Worm (Caenorhabditis elegans) whole organism, L1 larva: ENCODE measurements around the gene fipr-14.
A peak's percentile ranks its signal among the peaks of the same experiment; 100 is the strongest.

Experiments
- C04F5.9 ChIP-seq: sonication (generic microtip); optimal IDR thresholded peaks from 2 replicates; lab custom pipeline; 2016; ENCODE audit warnings: missing genetic modification characterization, missing compliant biosample characterization
- F16B12.6 ChIP-seq: fragments of 150-350 bp; optimal IDR thresholded peaks from 2 replicates; lab custom pipeline; 2014; ENCODE audit warnings: missing biosample characterization, missing genetic modification characterization
- ceh-82 ChIP-seq, 3 experiments: fragments of 150-350 bp in 1 of 3; sonication (generic microtip) in 2 of 3; optimal IDR thresholded peaks; 2 replicates each; lab custom pipeline; 2014 to 2017; ENCODE audit warnings: missing biosample characterization in 3 of 3, missing genetic modification characterization in 3 of 3
- ceh-88 ChIP-seq: fragments of 200-800 bp; sonication (Bioruptor generic); IDR thresholded peaks from 2 replicates; pipeline ENCODE4 v1.3.6; 2022; ENCODE audit warnings: missing genetic modification characterization, missing compliant biosample characterization
- ceh-90 ChIP-seq: sonication (generic microtip); optimal IDR thresholded peaks from 2 replicates; lab custom pipeline; 2016; ENCODE audit warnings: missing genetic modification characterization, missing compliant biosample characterization
- ces-1 ChIP-seq: fragments of 150-350 bp; optimal IDR thresholded peaks from 2 replicates; lab custom pipeline; 2014; ENCODE audit warnings: missing biosample characterization, missing genetic modification reagents, missing genetic modification characterization
- dsc-1 ChIP-seq: sonication (generic microtip); optimal IDR thresholded peaks from 2 replicates; lab custom pipeline; 2016; ENCODE audit warnings: mild to moderate bottlenecking, missing genetic modification characterization, missing compliant biosample characterization
- efl-1 ChIP-seq, 4 experiments: fragments of 150-350 bp; optimal IDR thresholded peaks in 3 of 4; peaks in 1 of 4; 1 replicate in 1 of 4; 2 replicates in 3 of 4; lab custom pipeline; 2014; ENCODE audit warnings: missing biosample characterization in 2 of 4, missing genetic modification characterization in 2 of 4, missing genetic modification reagents in 2 of 4
- egl-27 ChIP-seq, 2 experiments: fragments of 150-350 bp in 1 of 2; sonication (generic microtip); optimal IDR thresholded peaks; 3 replicates each; lab custom pipeline; 2017 to 2018; ENCODE audit warnings: missing biosample characterization in 2 of 2, missing genetic modification characterization in 2 of 2, missing genetic modification reagents in 2 of 2
- ets-5 ChIP-seq: fragments of 200-800 bp; sonication (Bioruptor generic); IDR thresholded peaks from 2 replicates; pipeline ENCODE4 v1.3.6; 2022; ENCODE audit warnings: missing genetic modification characterization, missing compliant biosample characterization
- fkh-10 ChIP-seq: sonication (generic microtip); optimal IDR thresholded peaks from 2 replicates; lab custom pipeline; 2017; ENCODE audit warnings: missing biosample characterization, missing genetic modification reagents, missing genetic modification characterization
- fkh-4 ChIP-seq: sonication (generic microtip); optimal IDR thresholded peaks from 2 replicates; lab custom pipeline; 2016; ENCODE audit warnings: missing compliant biosample characterization, missing genetic modification characterization, borderline replicate concordance
- hlh-17 ChIP-seq: fragments of 200-800 bp; sonication (Bioruptor generic); optimal IDR thresholded peaks from 2 replicates; lab custom pipeline; 2018; ENCODE audit warnings: missing genetic modification characterization, mild to moderate bottlenecking, missing compliant biosample characterization, moderate library complexity, borderline replicate concordance
- hlh-4 ChIP-seq: sonication (generic microtip); optimal IDR thresholded peaks from 2 replicates; lab custom pipeline; 2016; ENCODE audit warnings: mild to moderate bottlenecking, missing genetic modification characterization, missing compliant biosample characterization
- lin-13 ChIP-seq: fragments of 150-350 bp; optimal IDR thresholded peaks from 2 replicates; lab custom pipeline; 2014; ENCODE audit warnings: missing biosample characterization, missing genetic modification reagents, missing genetic modification characterization
- lin-14 ChIP-seq: fragments of 200-800 bp; sonication (Bioruptor generic); optimal IDR thresholded peaks from 2 replicates; lab custom pipeline; 2018; ENCODE audit warnings: mild to moderate bottlenecking, missing genetic modification characterization, moderate library complexity, missing compliant biosample characterization
- lin-15B ChIP-seq: fragments of 150-350 bp; sonication (generic microtip); optimal IDR thresholded peaks from 3 replicates; lab custom pipeline; 2014; ENCODE audit warnings: missing biosample characterization, missing genetic modification characterization
- lin-35 ChIP-seq, 2 experiments: fragments of 150-350 bp; optimal IDR thresholded peaks; 2 replicates each; lab custom pipeline; 2014; ENCODE audit warnings: missing biosample characterization in 2 of 2, missing genetic modification characterization in 2 of 2, missing genetic modification reagents in 2 of 2
- lin-39 ChIP-seq: fragments of 150-350 bp; optimal IDR thresholded peaks from 2 replicates; lab custom pipeline; 2014; ENCODE audit warnings: missing biosample characterization, missing genetic modification reagents, missing genetic modification characterization
- lsy-2 ChIP-seq, 2 experiments: fragments of 150-350 bp; optimal IDR thresholded peaks; 2 replicates each; lab custom pipeline; 2014; ENCODE audit warnings: missing biosample characterization in 2 of 2, missing genetic modification characterization in 2 of 2
- mef-2 ChIP-seq: fragments of 150-350 bp; optimal IDR thresholded peaks from 2 replicates; lab custom pipeline; 2014; ENCODE audit warnings: missing biosample characterization, missing genetic modification characterization
- mep-1 ChIP-seq: fragments of 150-350 bp; optimal IDR thresholded peaks from 2 replicates; lab custom pipeline; 2014; ENCODE audit warnings: missing biosample characterization, missing genetic modification characterization
- nhr-11 ChIP-seq: fragments of 150-350 bp; optimal IDR thresholded peaks from 2 replicates; lab custom pipeline; 2014; ENCODE audit warnings: missing biosample characterization, missing genetic modification characterization
- nhr-12 ChIP-seq: sonication (generic microtip); optimal IDR thresholded peaks from 2 replicates; lab custom pipeline; 2017; ENCODE audit warnings: missing biosample characterization, missing genetic modification characterization
- nhr-19 ChIP-seq: fragments of 200-800 bp; sonication (Bioruptor generic); conservative IDR thresholded peaks from 2 replicates; pipeline ENCODE4 v1.3.6; 2022; ENCODE audit warnings: missing genetic modification characterization, missing compliant biosample characterization
- nhr-71 ChIP-seq: sonication (generic microtip); optimal IDR thresholded peaks from 2 replicates; lab custom pipeline; 2016; ENCODE audit warnings: mild to moderate bottlenecking, missing genetic modification characterization, moderate library complexity, missing compliant biosample characterization
- nhr-76 ChIP-seq: sonication (generic microtip); optimal IDR thresholded peaks from 2 replicates; lab custom pipeline; 2017; ENCODE audit warnings: missing biosample characterization, missing genetic modification characterization
- nhr-77 ChIP-seq: fragments of 150-350 bp; optimal IDR thresholded peaks from 2 replicates; lab custom pipeline; 2014; ENCODE audit warnings: missing biosample characterization, missing genetic modification characterization
- nhr-85 ChIP-seq: sonication (generic microtip); peaks from one replicate; lab custom pipeline; 2016; ENCODE audit warnings: missing genetic modification characterization, inconsistent platforms, missing compliant biosample characterization
- pax-3 ChIP-seq: fragments of 200-800 bp; sonication (Bioruptor generic); optimal IDR thresholded peaks from 2 replicates; lab custom pipeline; 2018; ENCODE audit warnings: mild to moderate bottlenecking, missing genetic modification characterization, moderate library complexity, missing compliant biosample characterization
- skn-1 ChIP-seq: fragments of 150-350 bp; optimal IDR thresholded peaks from 2 replicates; lab custom pipeline; 2014; ENCODE audit warnings: missing biosample characterization, missing genetic modification characterization
- snpc-4 ChIP-seq: fragments of 150-350 bp; optimal IDR thresholded peaks from 2 replicates; lab custom pipeline; 2014; ENCODE audit warnings: missing biosample characterization, missing genetic modification characterization
- snu-23 ChIP-seq: sonication (generic microtip); optimal IDR thresholded peaks from 2 replicates; lab custom pipeline; 2016; ENCODE audit warnings: missing genetic modification characterization, missing compliant biosample characterization
- sox-4 ChIP-seq: sonication (generic microtip); optimal IDR thresholded peaks from 2 replicates; lab custom pipeline; 2016; ENCODE audit warnings: missing genetic modification characterization, missing compliant biosample characterization
- sptf-1 ChIP-seq: fragments of 150-350 bp; optimal IDR thresholded peaks from 2 replicates; lab custom pipeline; 2014; ENCODE audit warnings: missing biosample characterization, missing genetic modification characterization
- tbx-2 ChIP-seq: sonication (generic microtip); optimal IDR thresholded peaks from 2 replicates; lab custom pipeline; 2016; ENCODE audit warnings: missing genetic modification characterization, missing compliant biosample characterization
- unc-30 ChIP-seq: sonication (generic microtip); optimal IDR thresholded peaks from 2 replicates; lab custom pipeline; 2017; ENCODE audit warnings: missing biosample characterization, missing genetic modification characterization
- unc-86 ChIP-seq: sonication (generic microtip); optimal IDR thresholded peaks from 2 replicates; lab custom pipeline; 2016; ENCODE audit warnings: missing genetic modification characterization, missing compliant biosample characterization
- zag-1 ChIP-seq: fragments of 150-350 bp; optimal IDR thresholded peaks from 2 replicates; lab custom pipeline; 2014; ENCODE audit warnings: missing biosample characterization, missing genetic modification characterization

Gene fipr-14

DNA sequence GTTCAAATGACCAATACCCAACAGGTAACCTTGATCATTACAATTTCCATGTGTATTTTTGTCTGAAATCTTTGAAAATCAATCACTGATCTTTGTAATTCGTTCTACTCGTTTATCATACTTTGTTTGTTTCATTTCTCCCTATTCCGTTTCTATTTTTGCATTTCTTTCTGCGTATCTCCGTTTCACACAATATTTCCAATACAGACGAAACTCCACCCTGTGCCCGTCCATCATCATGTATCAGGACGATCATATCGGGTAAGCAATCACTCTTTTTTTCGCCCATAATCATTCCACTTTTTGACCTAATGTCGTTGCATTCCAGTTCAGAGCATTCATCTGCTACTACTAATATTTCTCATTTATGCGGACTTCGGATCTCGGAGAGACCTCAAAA lies 32.8 kb downstream of the fipr-14 start, which contains the start of gene pyk-2 (continued):
- TF ChIP-seq nhr-71 (peak; percentile 56), unc-30 (tag; lab: Kevin White, UChicago) (no peak), ceh-90 (tag; lab: Kevin White, UChicago) (no peak), C04F5.9 (tag; lab: Kevin White, UChicago) (no peak), lin-14 (GFP tag; lab: Kevin White, UChicago) (peak; percentile 59), tbx-2 (tag; lab: Kevin White, UChicago) (peak; percentile 19), mef-2 (no peak), ceh-88 (GFP tag; lab: Robert Waterston, UW) (no peak), nhr-85 (tag; lab: Kevin White, UChicago) (peak; percentile 88), hlh-4 (tag; lab: Kevin White, UChicago) (no peak), sox-4 (tag; lab: Kevin White, UChicago) (no peak), ces-1 (GFP tag; lab: Kevin White, UChicago) (no peak), egl-27 (tag; optimal IDR thresholded peaks at IDR 0.05; lab: Kevin White, UChicago) (no peak), hlh-17 (no peak), F16B12.6 (no peak), nhr-76 (tag; lab: Kevin White, UChicago) (no peak), lin-39 (tag; lab: Kevin White, UChicago) (no peak), fkh-4 (no peak), unc-86 (no peak)

DNA sequence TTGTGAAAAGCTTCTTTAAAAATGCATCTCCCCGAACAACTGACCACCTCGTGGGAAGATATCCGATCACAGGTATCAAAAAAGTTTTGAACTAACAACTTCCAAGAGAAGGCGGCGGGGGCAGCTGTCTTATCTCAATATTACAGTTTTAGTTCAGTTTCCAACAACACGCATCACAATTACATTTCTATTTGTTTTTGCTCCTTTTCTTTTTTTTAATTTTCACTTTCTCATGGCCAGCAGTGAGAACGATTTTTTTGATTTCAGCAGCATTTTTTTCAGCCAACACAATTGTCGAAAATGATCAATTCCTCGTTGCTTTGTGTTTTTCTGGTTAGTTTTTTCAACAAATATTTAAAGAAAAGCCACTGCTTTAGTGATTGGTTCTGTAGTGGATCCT lies 36.1 kb downstream of the fipr-14 start, which contains the start of gene ZK593.2:
Gene ZK593.2, plus strand, starts transcription at position 301 of the 400 bp plus-strand sequence.
- TF ChIP-seq nhr-71 (no peak), snpc-4 (tag; lab: Kevin White, UChicago) (no peak), lin-15B (tag; lab: Kevin White, UChicago) (no peak), pax-3 (no peak), skn-1 (tag; lab: Kevin White, UChicago) (no peak), fkh-10 (GFP tag; lab: Kevin White, UChicago) (no peak), lsy-2 (tag; optimal IDR thresholded peaks at IDR 0.05; lab: Kevin White, UChicago) (no peak), hlh-4 (tag; lab: Kevin White, UChicago) (no peak), lin-35 (GFP tag; optimal IDR thresholded peaks at IDR 0.05; lab: Kevin White, UChicago) (no peak), fkh-4 (no peak), nhr-77 (tag; lab: Kevin White, UChicago) (no peak), nhr-19 (GFP tag; lab: Robert Waterston, UW) (no peak), sox-4 (tag; lab: Kevin White, UChicago) (no peak), lin-39 (tag; lab: Kevin White, UChicago) (no peak), sptf-1 (tag; lab: Kevin White, UChicago) (no peak), zag-1 (tag; lab: Kevin White, UChicago) (no peak), lin-14 (GFP tag; lab: Kevin White, UChicago) (no peak), nhr-12 (tag; lab: Kevin White, UChicago) (no peak), dsc-1 (tag; lab: Kevin White, UChicago) (no peak), ceh-82 (tag; optimal IDR thresholded peaks at IDR 0.05; lab: Kevin White, UChicago) (no peak)

- TF ChIP-seq ceh-82 (tag; optimal IDR thresholded peaks at IDR 0.05; lab: Kevin White, UChicago) (no peak), ets-5 (GFP tag; lab: Robert Waterston, UW) (no peak), nhr-11 (no peak), lin-15B (tag; lab: Kevin White, UChicago) (no peak), mep-1 (no peak), lin-13 (no peak), egl-27 (tag; optimal IDR thresholded peaks at IDR 0.05; lab: Kevin White, UChicago) (no peak), snu-23 (GFP tag; lab: Kevin White, UChicago) (no peak), efl-1 (optimal IDR thresholded peaks at IDR 0.05; lab: Kevin White, UChicago) (no peak), efl-1 (GFP tag; optimal IDR thresholded peaks at IDR 0.05 in 1 of 2; lab: Kevin White, UChicago) (no peak), lsy-2 (tag; optimal IDR thresholded peaks at IDR 0.05; lab: Kevin White, UChicago) (no peak), tbx-2 (tag; lab: Kevin White, UChicago) (no peak)
Measured at ce11 chrIV:10915388-10915787, 38.4 kb downstream of the fipr-14 start, which contains the start of gene ZK593.3. ZK593.3 (plus strand) TSS chrIV:10915688.
